Worm (Caenorhabditis elegans) whole organism, young adult: ENCODE measurements around the gene srg-23.
"Not testable (repeated sequence)": the region's sequence is repeated elsewhere in the genome, so short reads cannot be mapped to it uniquely, and the experiment has no call there.

Source experiments
- D2030.7 ChIP-seq: fragments of 200-800 bp; sonication (Bioruptor generic); IDR thresholded peaks from 2 replicates; pipeline ENCODE4 v1.3.6; 2022; ENCODE audit warnings: missing genetic modification reagents, missing genetic modification characterization, missing compliant biosample characterization
- F23B12.7 ChIP-seq: sonication (generic microtip); optimal IDR thresholded peaks from 2 replicates; lab custom pipeline; 2017; ENCODE audit warnings: missing genetic modification characterization, mild to moderate bottlenecking, missing compliant biosample characterization, antibody characterized with exemption, moderate library complexity; ENCODE audit not compliant: insufficient read depth
- ama-1 ChIP-seq, 3 experiments: fragments of 150-350 bp in 1 of 3; sonication (generic microtip) in 2 of 3; optimal IDR thresholded peaks; 2 replicates each; lab custom pipeline; 2014 to 2018; ENCODE audit warnings: missing biosample characterization in 2 of 3, missing genetic modification characterization in 2 of 3, missing genetic modification reagents in 2 of 3
- ztf-28 ChIP-seq: fragments of 200-800 bp; sonication (Bioruptor generic); IDR thresholded peaks from 2 replicates; pipeline ENCODE4 v1.3.6; 2022; ENCODE audit warnings: missing genetic modification reagents, missing genetic modification characterization, missing compliant biosample characterization

DNA sequence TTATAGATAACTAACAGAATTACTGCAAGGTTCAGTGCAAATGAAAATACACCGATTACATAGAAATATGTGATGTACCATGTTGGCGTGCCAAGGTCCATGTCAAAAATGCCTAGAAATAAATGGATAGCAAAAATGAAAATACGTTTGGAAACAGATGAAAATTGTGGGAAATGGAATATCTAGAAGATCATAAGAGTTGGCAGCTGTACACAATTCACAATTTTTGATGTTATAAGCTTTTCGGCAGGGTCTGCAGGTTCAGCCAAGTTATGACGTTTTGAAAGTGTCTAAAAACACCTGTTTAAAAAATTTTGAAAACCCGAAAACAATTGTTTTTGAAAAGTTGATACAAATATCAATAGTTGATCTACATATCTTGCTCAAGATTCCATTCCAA is 48.6 kb upstream of the srg-23 start, which contains the start of gene sri-43:
- not testable (repeated sequence) for TF ChIP-seq ama-1 (optimal IDR thresholded peaks at IDR 0.05; lab: Kevin White, UChicago); ama-1 (GFP tag; optimal IDR thresholded peaks at IDR 0.05; lab: Kevin White, UChicago); F23B12.7 (tag; lab: Kevin White, UChicago); ztf-28 (GFP tag; lab: Robert Waterston, UW); D2030.7
